Worm (Caenorhabditis elegans) whole organism, young adult: ENCODE measurements around the gene gpa-11.

Experiments
- F57C9.4 ChIP-seq: sonication (generic microtip); optimal IDR thresholded peaks from 2 replicates; lab custom pipeline; 2017; ENCODE audit warnings: mild to moderate bottlenecking, missing genetic modification characterization, missing compliant biosample characterization
- bed-1 ChIP-seq: fragments of 200-800 bp; sonication (Bioruptor generic); IDR thresholded peaks from 2 replicates; pipeline ENCODE4 v1.3.6; 2022; ENCODE audit warnings: missing genetic modification reagents, missing genetic modification characterization, missing compliant biosample characterization
- ceh-27 ChIP-seq: fragments of 200-800 bp; sonication (Bioruptor generic); optimal IDR thresholded peaks from 2 replicates; lab custom pipeline; 2018; ENCODE audit warnings: mild to moderate bottlenecking, missing genetic modification characterization, moderate library complexity, missing compliant biosample characterization
- hlh-12 ChIP-seq: sonication (generic microtip); optimal IDR thresholded peaks from 2 replicates; lab custom pipeline; 2016; ENCODE audit warnings: missing genetic modification characterization, missing compliant biosample characterization
- sdz-38 ChIP-seq: sonication (generic microtip); optimal IDR thresholded peaks from 2 replicates; lab custom pipeline; 2016; ENCODE audit warnings: missing genotype, missing genetic modification characterization, missing compliant biosample characterization
- snpc-4 ChIP-seq, 5 experiments: fragments of 150-350 bp in 1 of 5; sonication (generic microtip) in 4 of 5; optimal IDR thresholded peaks; 2 replicates each; lab custom pipeline; 2014 to 2018; ENCODE audit warnings: missing genetic modification characterization in 5 of 5, missing biosample characterization in 3 of 5, antibody characterized with exemption in 2 of 5, mild to moderate bottlenecking in 2 of 5, missing compliant biosample characterization in 2 of 5, missing genotype in 2 of 5, moderate library complexity in 2 of 5, missing genetic modification reagents in 1 of 5
- unc-130 ChIP-seq: sonication (generic microtip); optimal IDR thresholded peaks from 2 replicates; lab custom pipeline; 2016; ENCODE audit warnings: missing genetic modification reagents, missing genetic modification characterization, missing compliant biosample characterization
- unc-62 ChIP-seq: fragments of 150-350 bp; optimal IDR thresholded peaks from 2 replicates; lab custom pipeline; 2014; ENCODE audit warnings: missing biosample characterization, missing genetic modification reagents, missing genetic modification characterization

DNA sequence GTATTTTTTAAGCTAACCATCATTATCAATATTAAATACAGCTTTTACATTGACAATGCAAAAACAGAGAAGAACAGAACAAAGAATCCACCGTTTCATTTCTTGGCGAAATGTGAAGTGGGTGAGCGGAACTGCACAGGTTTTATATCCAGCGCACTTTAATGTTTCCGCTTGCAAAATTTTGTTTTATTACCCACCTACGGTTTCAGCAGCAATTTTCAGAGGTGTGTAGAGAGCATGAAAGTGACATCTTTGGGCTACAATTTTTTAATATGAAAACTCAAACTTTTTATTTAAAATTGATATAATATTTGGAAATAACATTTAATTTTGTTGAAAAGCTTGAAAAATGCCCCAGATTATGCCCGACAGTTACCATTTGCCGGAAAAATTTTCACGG is 11.7 kb downstream of the gpa-11 start, which contains the start of gene clec-135:
- TF ChIP-seq hlh-12 (tag; lab: Kevin White, UChicago) (no peak), bed-1 (GFP tag; lab: Robert Waterston, UW) (no peak), unc-62 (GFP tag; lab: Kevin White, UChicago) (no peak), ceh-27 (GFP tag; lab: Kevin White, UChicago) (no peak), F57C9.4 (tag; lab: Kevin White, UChicago) (no peak), snpc-4 (GFP tag; optimal IDR thresholded peaks at IDR 0.05; lab: Kevin White, UChicago) (no peak), snpc-4 (tag; optimal IDR thresholded peaks at IDR 0.05; lab: Kevin White, UChicago) (no peak), unc-130 (GFP tag; lab: Kevin White, UChicago) (no peak), sdz-38 (tag; lab: Kevin White, UChicago) (no peak)
